Fruit fly (Drosophila melanogaster): Measurements from ENCODE around the gene Pde9.
A peak's percentile ranks its signal among the peaks of the same experiment; 100 is the strongest.

The Pde9 gene

DNA sequence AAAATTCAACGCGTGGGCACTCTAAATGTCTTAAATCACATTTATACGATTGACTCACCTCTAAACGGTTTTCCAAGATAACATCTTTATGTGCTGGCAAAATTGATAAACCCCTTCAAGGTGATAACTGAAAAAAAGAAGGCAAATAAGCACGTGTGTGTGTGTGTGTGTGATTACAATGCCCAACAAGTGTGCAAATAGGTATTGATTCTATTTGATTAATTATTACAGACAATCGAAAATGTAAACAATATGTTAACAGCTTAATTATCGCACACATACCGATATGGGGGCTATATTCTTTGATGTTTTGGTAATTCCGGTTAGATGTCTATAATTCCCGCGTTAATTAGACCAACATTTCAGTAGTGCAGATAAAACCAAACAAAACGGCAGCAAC is 10.6 kb downstream of the Pde9 start:
- TF ChIP-seq CG17801 (GFP tag; optimal IDR thresholded peaks at IDR 0.05; ENCODE audit: partially characterized antibody): no peak

DNA sequence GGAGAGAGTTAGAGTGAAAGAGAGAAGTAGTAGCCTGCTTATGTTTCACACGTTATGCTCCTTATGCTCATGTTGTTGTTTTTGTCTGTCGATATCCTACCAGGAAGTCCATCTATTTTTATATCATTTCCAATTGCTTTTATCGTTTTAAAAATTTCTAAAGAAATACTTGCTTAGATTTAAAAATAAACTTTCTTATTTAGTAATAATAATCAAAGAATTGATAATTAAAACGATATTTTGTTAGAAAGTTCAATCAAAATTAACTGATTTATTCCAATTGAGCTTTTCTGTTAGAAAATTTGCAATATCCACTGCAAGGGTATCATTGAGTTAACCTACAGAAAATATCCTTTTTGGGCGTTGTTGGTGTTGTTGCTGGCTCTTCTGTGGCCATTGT is 27.3 kb downstream of the Pde9 start:
- no peak for TF ChIP-seq CG17801 (GFP tag; optimal IDR thresholded peaks at IDR 0.05; ENCODE audit: partially characterized antibody)

dm6 chrX:12868605-12869004 is 28.5 kb downstream of the Pde9 start:
- no peak for TF ChIP-seq CG17801 (GFP tag; optimal IDR thresholded peaks at IDR 0.05; ENCODE audit: partially characterized antibody)

DNA sequence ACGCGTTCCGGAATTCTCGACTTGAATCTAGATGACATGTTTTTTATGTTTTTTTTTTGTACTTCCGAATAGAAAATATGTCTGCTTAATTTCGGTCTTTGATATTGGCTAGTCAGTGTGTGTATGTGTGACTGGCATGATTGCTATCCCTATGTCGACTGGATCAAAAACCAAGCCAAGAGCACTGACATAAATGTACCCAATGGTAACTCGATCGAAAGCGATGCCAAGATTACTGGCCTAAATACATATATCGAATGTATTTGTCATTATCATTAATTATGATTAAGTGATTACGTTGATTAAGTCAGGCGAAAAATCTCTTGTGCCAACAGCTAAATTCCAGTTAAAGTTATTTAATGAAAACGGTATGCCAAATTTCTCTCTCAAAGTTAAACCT is 39.5 kb downstream of the Pde9 start, which contains the start of gene CG4661:
Gene CG4661, minus strand, starts transcription at position 101 of the 400 bp plus-strand sequence.
- TF ChIP-seq CG17801 (GFP tag; optimal IDR thresholded peaks at IDR 0.05; ENCODE audit: partially characterized antibody): no peak

dm6 chrX:12841842-12842437 is 55.2 kb downstream of the Pde9 start:
- no peak for TF ChIP-seq CG17801 (GFP tag; optimal IDR thresholded peaks at IDR 0.05; ENCODE audit: partially characterized antibody)

DNA sequence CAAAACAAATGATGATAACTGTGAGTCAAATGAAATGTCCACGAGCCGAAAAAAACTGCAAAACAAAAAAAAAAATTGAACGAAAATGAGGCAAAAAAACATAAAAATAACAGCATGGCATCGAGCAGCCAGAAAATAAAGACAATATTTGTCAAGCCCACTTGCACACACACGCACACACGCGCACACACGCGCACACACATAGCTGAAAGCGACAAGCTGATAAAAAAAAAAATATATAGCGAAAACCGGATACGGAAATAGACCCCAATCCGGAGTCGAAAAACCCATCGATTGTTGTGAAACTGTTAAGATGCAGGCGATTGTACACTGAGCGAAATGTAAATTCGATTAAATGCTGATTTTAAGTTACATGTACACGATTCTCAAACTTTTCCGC is 57.1 kb downstream of the Pde9 start:
- no peak for TF ChIP-seq CG17801 (GFP tag; optimal IDR thresholded peaks at IDR 0.05; ENCODE audit: partially characterized antibody)

DNA sequence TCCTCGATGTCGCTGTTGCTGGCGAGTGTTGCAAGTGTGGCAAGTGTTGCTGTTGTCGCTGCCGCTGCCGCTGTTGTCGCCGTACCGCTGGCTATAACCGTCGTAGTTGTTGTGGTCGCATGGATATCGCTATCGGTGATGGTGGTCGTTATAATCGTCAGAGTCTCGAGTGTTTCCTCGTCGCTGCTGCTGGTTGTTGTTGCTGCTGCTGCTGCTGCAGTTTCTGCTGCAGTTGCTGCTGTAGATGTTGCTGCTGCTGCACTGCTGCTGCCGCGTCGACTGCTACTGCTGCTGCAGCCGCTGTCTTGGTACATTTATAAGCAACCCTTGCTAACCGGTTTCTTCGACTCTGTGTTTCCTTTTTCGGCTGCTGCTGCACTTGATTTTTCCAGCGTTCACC is 65.8 kb downstream of the Pde9 start:
- TF ChIP-seq CG17801 (GFP tag; optimal IDR thresholded peaks at IDR 0.05; ENCODE audit: partially characterized antibody): no peak

- no peak for TF ChIP-seq CG17801 (GFP tag; optimal IDR thresholded peaks at IDR 0.05; ENCODE audit: partially characterized antibody)
Observed at dm6 chrX:12821556-12821955, 75.6 kb downstream of the Pde9 start.

DNA sequence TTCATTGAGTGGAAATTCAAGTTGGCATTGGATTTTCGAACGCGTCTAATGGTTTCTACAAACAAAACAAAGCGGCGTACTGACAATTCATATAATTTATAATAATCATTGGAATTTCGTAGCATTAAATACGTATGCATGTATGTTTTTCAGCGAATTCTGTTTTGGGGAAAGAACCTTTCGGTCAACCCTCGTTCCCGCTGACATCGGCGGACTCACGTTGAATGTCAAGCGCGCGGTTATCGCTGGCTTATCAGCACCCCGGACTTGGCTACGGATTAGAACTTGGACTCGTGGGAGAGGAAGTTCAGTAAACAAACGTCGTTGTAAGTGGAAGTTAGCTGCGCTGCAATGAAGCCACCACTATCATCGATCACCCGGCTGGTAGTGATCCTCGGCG is 95.8 kb downstream of the Pde9 start, which contains the start of gene Nep6:
Gene Nep6, plus strand, starts transcription at position 305 of the 400 bp plus-strand sequence.
- no peak for TF ChIP-seq CG17801 (GFP tag; optimal IDR thresholded peaks at IDR 0.05; ENCODE audit: partially characterized antibody)

dm6 chrX:12784690-12785441 is 112.3 kb downstream of the Pde9 start, which contains the start of gene CG32647:
CG32647 (minus strand) TSS chrX:12784958.
- no peak for TF ChIP-seq CG17801 (GFP tag; optimal IDR thresholded peaks at IDR 0.05; ENCODE audit: partially characterized antibody)

DNA sequence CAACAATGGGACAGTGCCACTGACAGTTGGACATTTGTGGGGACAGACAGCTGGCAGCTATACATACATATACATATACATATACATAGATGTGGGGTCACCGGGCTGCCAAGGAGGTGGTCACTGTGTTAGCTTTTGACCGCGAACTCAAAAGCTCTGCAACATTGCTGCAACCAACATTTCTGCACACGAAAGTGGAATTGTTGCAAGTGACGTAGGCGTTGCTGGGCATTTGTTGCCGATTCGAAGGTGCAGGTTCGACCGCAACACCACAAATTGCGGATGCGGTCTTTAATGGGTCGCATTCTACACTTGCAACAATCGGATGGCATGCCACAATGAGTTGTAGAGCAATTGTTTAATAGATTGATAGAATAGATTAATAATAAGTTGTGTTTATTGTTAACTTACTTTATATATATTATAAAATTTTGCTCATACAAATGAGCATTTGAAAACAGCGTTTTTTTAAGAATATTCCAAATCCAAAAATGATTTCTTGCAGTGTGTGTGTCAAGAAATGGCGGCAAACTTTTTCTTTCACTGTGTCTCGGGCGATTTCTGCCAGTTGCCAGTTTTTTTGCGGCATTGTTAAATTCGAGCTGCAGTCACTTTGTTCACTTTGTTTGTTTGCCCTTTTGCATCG is 119.2 kb downstream of the Pde9 start:
- no peak for TF ChIP-seq CG17801 (GFP tag; optimal IDR thresholded peaks at IDR 0.05; ENCODE audit: partially characterized antibody)

- no peak for TF ChIP-seq CG17801 (GFP tag; optimal IDR thresholded peaks at IDR 0.05; ENCODE audit: partially characterized antibody)
Observed at dm6 chrX:12777195-12777594, 119.9 kb downstream of the Pde9 start.

dm6 chrX:12766286-12766685 is 130.8 kb downstream of the Pde9 start:
- no peak for TF ChIP-seq CG17801 (GFP tag; optimal IDR thresholded peaks at IDR 0.05; ENCODE audit: partially characterized antibody)

DNA sequence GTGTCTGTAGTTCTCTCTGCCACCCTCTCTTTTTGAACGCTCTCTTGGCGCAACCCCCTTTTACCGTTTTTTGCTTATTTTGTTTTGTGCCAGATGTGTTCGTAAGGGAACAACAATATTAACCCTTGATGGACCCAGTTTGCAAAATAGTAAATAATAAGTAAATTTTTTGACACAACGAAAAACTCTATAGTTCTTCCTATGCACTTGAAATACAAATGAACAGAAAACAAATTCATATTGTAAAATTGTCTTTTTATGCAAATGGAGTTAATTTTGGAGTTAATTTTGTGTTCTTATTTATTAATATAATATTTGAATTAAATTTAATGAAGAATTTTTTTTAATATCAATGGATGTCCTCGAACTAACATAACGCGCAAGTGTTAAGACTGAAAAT is 131.4 kb downstream of the Pde9 start:
- peak; percentile 50 for TF ChIP-seq CG17801 (GFP tag; optimal IDR thresholded peaks at IDR 0.05; ENCODE audit: partially characterized antibody)

DNA sequence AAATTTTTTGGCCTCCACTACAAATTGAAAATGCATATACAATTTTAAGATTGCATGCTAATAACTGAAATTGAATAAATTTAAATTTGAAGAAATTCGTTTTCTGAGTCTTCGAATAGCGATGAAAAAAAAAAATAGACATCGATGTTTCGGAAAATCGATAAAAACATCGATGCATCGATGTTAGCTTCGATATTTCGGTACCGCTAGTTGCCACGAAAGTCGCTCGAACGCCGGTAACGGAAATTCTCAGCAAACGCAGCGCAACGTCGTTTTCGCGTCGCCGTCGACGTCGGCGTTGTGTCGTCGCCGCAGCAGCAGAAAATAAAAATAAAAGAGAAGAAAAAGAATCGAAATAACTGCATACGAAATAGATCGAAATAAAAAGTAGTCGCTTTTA is 132.1 kb downstream of the Pde9 start, which contains the start of gene Agpat1:
Gene Agpat1, plus strand, starts transcription at position 191 of the 400 bp plus-strand sequence.
- TF ChIP-seq CG17801 (GFP tag; optimal IDR thresholded peaks at IDR 0.05; ENCODE audit: partially characterized antibody): no peak

- no peak for TF ChIP-seq CG17801 (GFP tag; optimal IDR thresholded peaks at IDR 0.05; ENCODE audit: partially characterized antibody)
Observed at dm6 chrX:12764640-12765039, 132.5 kb downstream of the Pde9 start.
